Fruit fly (Drosophila melanogaster) whole organism, wandering third instar larva: ENCODE results near the gene Clc.

Experiments
- Abd-B ChIP-seq: fragments of >200 bp; optimal IDR thresholded peaks from 2 replicates; lab custom pipeline; 2017; ENCODE audit warnings: missing biosample characterization, missing genetic modification characterization
- CG32264 ChIP-seq: fragments of 200-800 bp; sonication (Bioruptor generic); optimal IDR thresholded peaks from 2 replicates; lab custom pipeline; 2016; ENCODE audit warnings: missing biosample characterization, missing genetic modification characterization
- CG9705 ChIP-seq: fragments of 200-800 bp; sonication (Bioruptor generic); optimal IDR thresholded peaks from 2 replicates; lab custom pipeline; 2018; ENCODE audit warnings: missing biosample characterization, mild to moderate bottlenecking, missing genetic modification characterization
- CrebA ChIP-seq: fragments of 200-800 bp; sonication (Bioruptor generic); optimal IDR thresholded peaks from 2 replicates; lab custom pipeline; 2016; ENCODE audit warnings: missing biosample characterization, mild to moderate bottlenecking, missing genetic modification characterization, borderline replicate concordance
- Dfd ChIP-seq: fragments of >200 bp; optimal IDR thresholded peaks from 2 replicates; lab custom pipeline; 2017; ENCODE audit warnings: missing biosample characterization, missing genetic modification characterization
- Dif ChIP-seq: fragments of 200-275, 200-300 bp; sonication (Bioruptor generic); optimal IDR thresholded peaks from 2 replicates; lab custom pipeline; 2018; ENCODE audit warnings: missing biosample characterization, missing genetic modification characterization; ENCODE audit not compliant: partially characterized antibody
- HLH106 ChIP-seq: fragments of 200-800 bp; optimal IDR thresholded peaks from 3 replicates; lab custom pipeline; 2019; ENCODE audit warnings: missing biosample characterization, mild to moderate bottlenecking, missing genetic modification characterization, moderate library complexity
- Hnf4 ChIP-seq: fragments of 200-800 bp; sonication (Bioruptor generic); optimal IDR thresholded peaks from 2 replicates; lab custom pipeline; 2016; ENCODE audit warnings: missing biosample characterization, mild to moderate bottlenecking, missing genetic modification characterization
- Hr78 ChIP-seq: fragments of >200 bp; optimal IDR thresholded peaks from 2 replicates; lab custom pipeline; 2017; ENCODE audit warnings: missing biosample characterization, missing genetic modification characterization
- Hr83 ChIP-seq: fragments of 200-300 bp; sonication (Bioruptor generic); optimal IDR thresholded peaks from 2 replicates; lab custom pipeline; 2016; ENCODE audit warnings: missing biosample characterization, mild to moderate bottlenecking, missing genetic modification characterization, moderate library complexity; ENCODE audit not compliant: poor library complexity, severe bottlenecking
- Jra ChIP-seq: sonication (Bioruptor generic); optimal IDR thresholded peaks from 2 replicates; lab custom pipeline; 2016; ENCODE audit warnings: missing biosample characterization, missing genetic modification characterization
- Mio ChIP-seq: sonication (Bioruptor generic); optimal IDR thresholded peaks from 2 replicates; lab custom pipeline; 2016; ENCODE audit warnings: missing biosample characterization, missing genetic modification characterization
- Myc ChIP-seq: fragments of >200 bp; optimal IDR thresholded peaks from 2 replicates; lab custom pipeline; 2017
- OdsH ChIP-seq: fragments of 200-800 bp; sonication (Bioruptor generic); optimal IDR thresholded peaks from 2 replicates; lab custom pipeline; 2016; ENCODE audit warnings: missing biosample characterization, mild to moderate bottlenecking, missing genetic modification characterization
- Rel ChIP-seq, 2 experiments: fragments of 200-800 bp; sonication (Bioruptor generic) in 1 of 2; optimal IDR thresholded peaks; 2 replicates in 1 of 2; 3 replicates in 1 of 2; lab custom pipeline; 2016 to 2019; ENCODE audit warnings: mild to moderate bottlenecking in 2 of 2, missing biosample characterization in 2 of 2, missing genetic modification characterization in 2 of 2, moderate library complexity in 1 of 2
- Sp1 ChIP-seq: fragments of 200-800 bp; sonication (Bioruptor generic); optimal IDR thresholded peaks from 3 replicates; lab custom pipeline; 2019; ENCODE audit warnings: missing biosample characterization, mild to moderate bottlenecking, missing genetic modification characterization, moderate library complexity
- Vsx2 ChIP-seq: fragments of 200-300, 225-300 bp; sonication (Bioruptor generic); optimal IDR thresholded peaks from 2 replicates; lab custom pipeline; 2018; ENCODE audit warnings: missing biosample characterization, missing genetic modification characterization; ENCODE audit not compliant: partially characterized antibody
- br ChIP-seq: fragments of 200-800 bp; sonication (Bioruptor generic); optimal IDR thresholded peaks from 2 replicates; lab custom pipeline; 2016; ENCODE audit warnings: missing biosample characterization, missing genetic modification characterization
- brk ChIP-seq: fragments of 200-800 bp; sonication (Bioruptor generic); optimal IDR thresholded peaks from 2 replicates; lab custom pipeline; 2016; ENCODE audit warnings: missing biosample characterization, mild to moderate bottlenecking, missing genetic modification characterization
- dl ChIP-seq, 2 experiments: fragments of 175-275, 200-275 bp in 1 of 2; fragments of 200-275 bp in 1 of 2; sonication (Bioruptor generic); optimal IDR thresholded peaks; lab custom pipeline; 2018; ENCODE audit warnings: mild to moderate bottlenecking in 2 of 2, missing biosample characterization in 2 of 2, missing genetic modification characterization in 2 of 2, moderate library complexity in 2 of 2; ENCODE audit not compliant: partially characterized antibody in 2 of 2, insufficient read depth in 1 of 2
- dmrt93B ChIP-seq: fragments of 200-800 bp; sonication (Bioruptor generic); optimal IDR thresholded peaks from 2 replicates; lab custom pipeline; 2018; ENCODE audit warnings: missing biosample characterization, mild to moderate bottlenecking, missing genetic modification characterization
- dsf ChIP-seq: sonication (Bioruptor generic); optimal IDR thresholded peaks from 2 replicates; lab custom pipeline; 2016; ENCODE audit warnings: missing biosample characterization, missing genetic modification characterization, borderline replicate concordance
- ey ChIP-seq: fragments of 200-800 bp; sonication (Bioruptor generic); optimal IDR thresholded peaks from 2 replicates; lab custom pipeline; 2016; ENCODE audit warnings: missing biosample characterization, missing genetic modification characterization
- foxo ChIP-seq, 2 experiments: fragments of 200-800 bp; sonication (Bioruptor generic); optimal IDR thresholded peaks; 2 replicates in 1 of 2; 3 replicates in 1 of 2; lab custom pipeline; 2016 to 2017; ENCODE audit warnings: missing biosample characterization in 2 of 2, missing genetic modification characterization in 2 of 2
- fru ChIP-seq: fragments of 200-800 bp; sonication (Bioruptor generic); optimal IDR thresholded peaks from 3 replicates; lab custom pipeline; 2016; ENCODE audit warnings: missing biosample characterization, mild to moderate bottlenecking, missing genetic modification characterization
- h ChIP-seq: fragments of 200-800 bp; sonication (Bioruptor generic); optimal IDR thresholded peaks from 3 replicates; lab custom pipeline; 2016; ENCODE audit warnings: missing biosample characterization, mild to moderate bottlenecking, missing genetic modification characterization
- lola ChIP-seq: fragments of >200 bp; optimal IDR thresholded peaks from 2 replicates; lab custom pipeline; 2017; ENCODE audit warnings: missing biosample characterization, missing genetic modification characterization
- pan ChIP-seq: fragments of >200 bp; optimal IDR thresholded peaks from 2 replicates; lab custom pipeline; 2017
- psq ChIP-seq: fragments of 200-800 bp; sonication (Bioruptor generic); optimal IDR thresholded peaks from 3 replicates; lab custom pipeline; 2017; ENCODE audit warnings: missing biosample characterization, mild to moderate bottlenecking, missing genetic modification characterization, moderate library complexity
- rgr ChIP-seq: fragments of 200-800 bp; sonication (Bioruptor generic); optimal IDR thresholded peaks from 3 replicates; lab custom pipeline; 2016; ENCODE audit warnings: missing biosample characterization, mild to moderate bottlenecking, missing genetic modification characterization
- sage ChIP-seq: fragments of 200-800 bp; sonication (Bioruptor generic); optimal IDR thresholded peaks from 2 replicates; lab custom pipeline; 2016; ENCODE audit warnings: missing biosample characterization, mild to moderate bottlenecking, missing genetic modification characterization
- sv ChIP-seq: fragments of 200-800 bp; sonication (Bioruptor generic); optimal IDR thresholded peaks from 3 replicates; lab custom pipeline; 2016; ENCODE audit warnings: missing biosample characterization, missing genetic modification characterization
- tai ChIP-seq: sonication (Bioruptor generic); optimal IDR thresholded peaks from 2 replicates; lab custom pipeline; 2016; ENCODE audit warnings: missing biosample characterization, missing genetic modification characterization
- usp ChIP-seq: fragments of >200 bp; optimal IDR thresholded peaks from 2 replicates; lab custom pipeline; 2017; ENCODE audit warnings: missing biosample characterization, missing genetic modification characterization
- woc ChIP-seq: sonication (Bioruptor generic); optimal IDR thresholded peaks from 2 replicates; lab custom pipeline; 2016; ENCODE audit warnings: missing biosample characterization, mild to moderate bottlenecking, missing genetic modification characterization

Clc gene

DNA sequence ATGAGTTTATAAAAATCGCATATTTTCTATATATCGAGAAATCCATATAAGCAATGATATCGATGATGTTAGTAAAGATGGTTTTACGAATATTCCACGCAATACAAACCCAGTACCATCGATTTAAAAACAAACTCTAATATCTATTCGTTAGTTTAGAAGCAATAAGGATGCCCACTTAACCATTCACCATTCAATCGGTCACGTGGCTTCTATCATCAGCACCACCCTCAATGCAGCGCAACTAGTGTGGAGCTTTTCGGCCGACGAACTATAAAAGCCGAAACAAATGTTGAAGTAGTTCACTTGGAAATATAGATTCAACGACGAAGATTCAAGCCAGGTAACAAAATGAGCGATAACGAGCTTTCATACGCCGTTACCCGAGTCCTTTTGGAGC is 9.5 kb upstream of the Clc start, which contains the start of gene CG13813:
CG13813 (plus strand) TSS at position 301 of the 400 bp plus-strand sequence.
- no peak for TF ChIP-seq Dif (GFP tag; lab: Kevin White, UChicago)
- TF ChIP-seq Vsx2 (GFP tag; lab: Kevin White, UChicago): no peak
- no peak for TF ChIP-seq CrebA
- no peak for TF ChIP-seq sage
- no peak for TF ChIP-seq Jra (GFP tag; lab: Kevin White, UChicago)
- TF ChIP-seq Hr78 (GFP tag; lab: Kevin White, UChicago): no peak
- no peak for TF ChIP-seq HLH106
- no peak for TF ChIP-seq Mio (GFP tag; lab: Kevin White, UChicago)
- TF ChIP-seq OdsH: no peak
- no peak for TF ChIP-seq Hr83 (GFP tag; lab: Kevin White, UChicago)
- TF ChIP-seq CG9705 (GFP tag; lab: Kevin White, UChicago): no peak
- no peak for TF ChIP-seq woc (GFP tag; lab: Kevin White, UChicago)
- TF ChIP-seq brk: no peak
- no peak for TF ChIP-seq tai (GFP tag; lab: Kevin White, UChicago)
- TF ChIP-seq h (GFP tag; lab: Kevin White, UChicago): no peak
- no peak for TF ChIP-seq ey (GFP tag; lab: Kevin White, UChicago)
- no peak for TF ChIP-seq br (GFP tag; lab: Kevin White, UChicago)
- TF ChIP-seq fru (GFP tag; lab: Kevin White, UChicago): no peak
- no peak for TF ChIP-seq sv (GFP tag; lab: Kevin White, UChicago)

DNA sequence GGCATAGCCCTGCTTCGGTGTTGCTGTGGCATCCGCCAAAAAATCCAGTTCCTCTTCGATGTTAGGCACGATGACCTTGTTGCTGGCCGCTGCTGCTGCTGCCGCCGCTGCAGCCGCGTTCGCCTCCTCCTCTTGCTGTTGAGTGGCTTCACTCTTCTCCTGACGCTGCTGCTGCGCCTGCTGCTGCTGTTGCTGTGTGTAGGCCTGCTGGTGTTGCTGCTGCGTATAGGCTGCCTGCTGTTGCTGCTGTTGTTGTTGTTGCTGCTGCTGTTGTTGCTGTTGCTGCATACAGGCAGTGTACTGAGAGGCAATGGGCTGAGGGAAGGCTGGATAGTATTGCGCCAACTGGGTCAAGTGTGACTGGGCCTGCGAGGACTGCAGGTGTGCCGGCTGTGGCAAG is 3.7 kb upstream of the Clc start:
- peak; percentile 96 for TF ChIP-seq Dfd (GFP tag; lab: Kevin White, UChicago)
- TF ChIP-seq sv (GFP tag; lab: Kevin White, UChicago): no peak

DNA sequence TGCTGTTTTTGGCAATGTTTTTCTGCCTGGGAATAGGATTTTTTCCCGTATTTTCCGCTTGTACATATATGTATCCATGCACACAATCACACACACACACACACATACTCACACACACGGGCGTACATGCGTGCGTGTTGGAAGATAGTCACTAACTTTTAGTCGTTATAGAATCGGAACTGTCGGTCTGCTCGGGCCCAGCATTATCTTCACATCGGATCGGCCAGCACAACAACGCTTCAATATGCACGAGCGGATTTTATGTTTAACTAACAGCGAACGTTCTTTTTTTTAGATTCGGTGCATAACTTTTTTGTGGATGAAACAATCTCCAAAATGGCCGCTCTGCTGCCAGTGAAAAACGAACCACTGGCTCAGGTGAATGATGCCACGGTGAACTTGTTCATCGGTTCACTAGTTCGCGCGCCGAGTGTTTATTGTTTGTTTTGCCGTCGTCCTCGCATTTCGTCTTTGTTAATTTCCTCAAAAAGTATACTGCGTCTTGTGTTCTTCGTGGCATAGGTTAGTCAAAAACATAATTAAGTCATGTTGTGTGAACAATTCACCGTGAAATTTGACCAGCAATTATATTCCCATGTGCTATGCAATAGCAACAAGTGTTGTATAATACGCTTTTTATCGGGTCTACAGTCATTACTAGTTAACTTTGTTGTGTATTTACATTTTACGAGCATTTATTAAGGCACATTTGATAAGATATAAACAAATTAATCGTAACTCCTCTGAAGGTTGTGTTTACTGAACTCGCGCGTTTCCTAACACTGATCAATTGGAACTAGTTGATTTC is 514 bp downstream of the Clc start, which contains the start of the genes CG6951 and CG17233:
CG6951 (plus strand) TSS at position 105 of the 808 bp plus-strand sequence.
CG17233 (minus strand) TSS at position 741 of the 808 bp plus-strand sequence.
- TF ChIP-seq Hr78 (GFP tag; lab: Kevin White, UChicago) (no peak), Abd-B (GFP tag; lab: Kevin White, UChicago) (no peak), OdsH (no peak), Mio (GFP tag; lab: Kevin White, UChicago) (no peak), brk (no peak), br (GFP tag; lab: Kevin White, UChicago) (no peak), Vsx2 (GFP tag; lab: Kevin White, UChicago) (peak; percentile 47), Rel (GFP tag; optimal IDR thresholded peaks at IDR 0.05; lab: Kevin White, UChicago) (no peak), Rel (tag; optimal IDR thresholded peaks at IDR 0.05; lab: Kevin White, UChicago) (peak; percentile 20), rgr (GFP tag; lab: Kevin White, UChicago) (no peak)

DNA sequence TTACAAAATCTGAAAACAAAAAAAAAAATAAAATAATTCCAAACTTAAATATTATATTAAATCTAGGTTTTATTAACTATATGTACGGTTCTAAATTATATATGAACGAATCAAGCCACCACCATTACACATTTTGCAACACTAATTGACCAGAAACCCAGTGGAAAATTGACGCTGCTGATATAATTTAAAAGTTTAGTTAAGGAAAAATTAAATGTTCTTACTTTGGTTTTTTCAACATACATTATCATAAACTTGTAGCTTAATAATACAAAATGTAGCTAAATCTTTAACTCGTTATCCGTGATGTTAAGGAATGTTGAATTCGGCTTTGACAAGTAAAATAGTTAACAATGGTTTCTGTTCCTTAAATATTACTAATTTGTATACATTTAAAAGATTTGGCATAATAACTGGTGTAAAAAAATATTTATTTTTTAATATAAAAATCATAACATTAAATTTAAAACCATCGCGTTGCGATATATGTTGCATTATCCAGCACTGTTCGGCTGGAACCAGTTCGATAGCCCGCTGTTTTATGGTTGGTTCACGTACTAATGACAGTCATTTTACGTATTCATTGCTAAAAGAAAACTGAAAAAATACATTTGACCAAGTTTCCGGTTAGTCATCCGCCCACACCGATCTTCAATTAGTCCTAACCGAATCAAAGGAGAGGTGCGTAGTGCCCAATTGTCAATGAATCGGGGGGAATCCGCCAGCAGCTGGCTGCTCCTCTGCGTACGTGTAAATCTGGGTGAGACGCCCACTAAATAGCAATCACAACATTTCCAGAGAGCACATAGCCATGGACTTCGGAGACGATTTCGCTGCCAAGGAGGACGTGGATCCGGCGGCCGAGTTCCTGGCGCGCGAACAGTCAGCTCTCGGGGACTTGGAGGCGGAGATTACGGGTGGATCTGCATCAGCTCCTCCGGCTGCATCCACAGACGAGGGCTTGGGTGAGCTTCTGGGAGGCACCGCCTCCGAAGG is 1.4 kb downstream of the Clc start:
- TF ChIP-seq br (GFP tag; lab: Kevin White, UChicago): no peak
- no peak for TF ChIP-seq Mio (GFP tag; lab: Kevin White, UChicago)
- peak; percentile 48 for TF ChIP-seq psq
- TF ChIP-seq rgr (GFP tag; lab: Kevin White, UChicago): peak; percentile 58
- no peak for TF ChIP-seq pan (lab: Kevin White, UChicago)
- TF ChIP-seq CG32264 (GFP tag; lab: Kevin White, UChicago): no peak
- TF ChIP-seq Dfd (GFP tag; lab: Kevin White, UChicago): no peak
- no peak for TF ChIP-seq usp
- TF ChIP-seq CG9705 (GFP tag; lab: Kevin White, UChicago): peak; percentile 26
- TF ChIP-seq Hnf4 (GFP tag; lab: Kevin White, UChicago): peak; percentile 53
- peak; percentile 33 for TF ChIP-seq sv (GFP tag; lab: Kevin White, UChicago)
- peak; percentile 6 for TF ChIP-seq ey (GFP tag; lab: Kevin White, UChicago)
- peak; percentile 36 for TF ChIP-seq fru (GFP tag; lab: Kevin White, UChicago)
- peak; percentile 45 for TF ChIP-seq dmrt93B (GFP tag; lab: Kevin White, UChicago)
- TF ChIP-seq Rel (GFP tag; optimal IDR thresholded peaks at IDR 0.05; lab: Kevin White, UChicago): no peak
- TF ChIP-seq Rel (tag; optimal IDR thresholded peaks at IDR 0.05; lab: Kevin White, UChicago): no peak
- TF ChIP-seq lola: no peak
- peak; percentile 49 for TF ChIP-seq dsf (GFP tag; lab: Kevin White, UChicago)
- no peak for TF ChIP-seq dl (GFP tag; optimal IDR thresholded peaks at IDR 0.05; lab: Kevin White, UChicago; ENCODE audit: insufficient read depth in 1 of 2, partially characterized antibody in 2 of 2)
- TF ChIP-seq HLH106: peak; percentile 60
- TF ChIP-seq tai (GFP tag; lab: Kevin White, UChicago): no peak
- peak; percentile 46 for TF ChIP-seq Hr83 (GFP tag; lab: Kevin White, UChicago)
- TF ChIP-seq foxo (GFP tag; optimal IDR thresholded peaks at IDR 0.05; lab: Kevin White, UChicago): peak in 1 of 2 experiments; percentile 62
- TF ChIP-seq sage: peak; percentile 6
- no peak for TF ChIP-seq Vsx2 (GFP tag; lab: Kevin White, UChicago)
- peak; percentile 68 for TF ChIP-seq Sp1 (GFP tag; lab: Kevin White, UChicago)
- no peak for TF ChIP-seq Abd-B (GFP tag; lab: Kevin White, UChicago)
- no peak for TF ChIP-seq Myc (lab: Kevin White, UChicago)
- TF ChIP-seq OdsH: peak; percentile 38
- TF ChIP-seq woc (GFP tag; lab: Kevin White, UChicago): peak; percentile 30
- TF ChIP-seq brk: peak; percentile 67
